Worm (Caenorhabditis elegans) whole organism, L4 larva: ENCODE measurements around the gene nlp-33.

Source experiments
- F26F4.8 ChIP-seq: fragments of 200-800 bp; sonication (Bioruptor generic); conservative IDR thresholded peaks from 2 replicates; pipeline ENCODE4 v1.3.6; 2022; ENCODE audit warnings: missing genetic modification characterization, missing compliant biosample characterization
- F44E2.7 ChIP-seq: fragments of 200-800 bp; sonication (Bioruptor generic); IDR thresholded peaks from 2 replicates; pipeline ENCODE4 v2.1.2; 2022; ENCODE audit warnings: missing genetic modification characterization, missing compliant biosample characterization
- F49E8.2 ChIP-seq: sonication (generic microtip); optimal IDR thresholded peaks from 2 replicates; lab custom pipeline; 2016; ENCODE audit warnings: missing compliant biosample characterization, mild to moderate bottlenecking, missing genetic modification characterization, borderline replicate concordance
- T20F7.1 ChIP-seq: fragments of 200-800 bp; sonication (Bioruptor generic); optimal IDR thresholded peaks from 2 replicates; lab custom pipeline; 2018; ENCODE audit warnings: mild to moderate bottlenecking, missing genetic modification characterization, missing compliant biosample characterization
- Y105C5A.15 ChIP-seq: fragments of 200-800 bp; sonication (Bioruptor generic); IDR thresholded peaks from 2 replicates; pipeline ENCODE4 v1.3.6; 2022; ENCODE audit warnings: missing genetic modification characterization, missing compliant biosample characterization
- Y5F2A.4 ChIP-seq: fragments of 200-800 bp; sonication (Bioruptor generic); optimal IDR thresholded peaks from 2 replicates; lab custom pipeline; 2018; ENCODE audit warnings: mild to moderate bottlenecking, missing genetic modification characterization, missing compliant biosample characterization
- ZK337.2 ChIP-seq: fragments of 200-800 bp; sonication (Bioruptor generic); IDR thresholded peaks from 2 replicates; pipeline ENCODE4 v1.3.6; 2022; ENCODE audit warnings: missing genetic modification reagents, missing genetic modification characterization, missing compliant biosample characterization
- ama-1 ChIP-seq: fragments of 150-350 bp; optimal IDR thresholded peaks from 2 replicates; lab custom pipeline; 2014; ENCODE audit warnings: inconsistent platforms, mixed read lengths
- attf-4 ChIP-seq: sonication (generic microtip); optimal IDR thresholded peaks from 3 replicates; lab custom pipeline; 2017; ENCODE audit warnings: missing biosample characterization, missing genetic modification characterization
- ceh-44 ChIP-seq: fragments of 200-800 bp; sonication (Bioruptor generic); IDR thresholded peaks from 2 replicates; pipeline ENCODE4 v1.3.6; 2022; ENCODE audit warnings: missing genetic modification reagents, missing genetic modification characterization, missing compliant biosample characterization
- ceh-82 ChIP-seq: sonication (generic microtip); optimal IDR thresholded peaks from 2 replicates; lab custom pipeline; 2017; ENCODE audit warnings: missing biosample characterization, missing genetic modification characterization
- ces-1 ChIP-seq: fragments of 150-350 bp; sonication (generic microtip); optimal IDR thresholded peaks from 4 replicates; lab custom pipeline; 2014; ENCODE audit warnings: missing biosample characterization, missing genetic modification reagents, missing genetic modification characterization
- cey-2 ChIP-seq: sonication (generic microtip); optimal IDR thresholded peaks from 3 replicates; lab custom pipeline; 2017; ENCODE audit warnings: missing genetic modification characterization, mild to moderate bottlenecking, missing compliant biosample characterization, antibody characterized with exemption, borderline replicate concordance; ENCODE audit not compliant: insufficient read depth
- ctbp-1 ChIP-seq: fragments of 200-800 bp; sonication (Bioruptor generic); IDR thresholded peaks from 2 replicates; pipeline ENCODE4 v1.3.6; 2022; ENCODE audit warnings: missing genetic modification reagents, missing genetic modification characterization, missing compliant biosample characterization
- daf-8 ChIP-seq: fragments of 200-800 bp; sonication (Bioruptor generic); IDR thresholded peaks from 2 replicates; pipeline ENCODE4 v1.3.6; 2022; ENCODE audit warnings: missing genetic modification characterization, missing compliant biosample characterization
- dpl-1 ChIP-seq: fragments of 150-350 bp; optimal IDR thresholded peaks from 2 replicates; lab custom pipeline; 2014; ENCODE audit warnings: missing biosample characterization, missing genetic modification reagents, missing genetic modification characterization
- fos-1 ChIP-seq: fragments of 150-350 bp; optimal IDR thresholded peaks from 2 replicates; lab custom pipeline; 2014; ENCODE audit warnings: missing biosample characterization, missing genetic modification characterization
- hlh-30 ChIP-seq: sonication (generic microtip); optimal IDR thresholded peaks from 2 replicates; lab custom pipeline; 2017; ENCODE audit warnings: antibody characterized with exemption, mild to moderate bottlenecking, missing genetic modification characterization, missing compliant biosample characterization; ENCODE audit not compliant: insufficient read depth
- lin-1 ChIP-seq: fragments of 200-800 bp; sonication (Bioruptor generic); IDR thresholded peaks from 2 replicates; pipeline ENCODE4 v1.3.6; 2022; ENCODE audit warnings: missing genetic modification reagents, missing genetic modification characterization, missing compliant biosample characterization
- lin-29 ChIP-seq: fragments of 200-800 bp; sonication (Bioruptor generic); IDR thresholded peaks from 2 replicates; pipeline ENCODE4 v1.3.6; 2022; ENCODE audit warnings: missing genetic modification reagents, missing genetic modification characterization, missing compliant biosample characterization
- lin-38 ChIP-seq: fragments of 200-800 bp; sonication (Bioruptor generic); IDR thresholded peaks from 2 replicates; pipeline ENCODE4 v1.3.6; 2022; ENCODE audit warnings: missing genetic modification reagents, missing genetic modification characterization, missing compliant biosample characterization
- lir-3 ChIP-seq: sonication (generic microtip); optimal IDR thresholded peaks from 2 replicates; lab custom pipeline; 2016; ENCODE audit warnings: mild to moderate bottlenecking, missing genetic modification characterization, missing compliant biosample characterization
- lsy-2 ChIP-seq, 2 experiments: fragments of 150-350 bp in 1 of 2; sonication (generic microtip) in 1 of 2; optimal IDR thresholded peaks; 2 replicates each; lab custom pipeline; 2014 to 2017; ENCODE audit warnings: missing biosample characterization in 2 of 2, missing genetic modification characterization in 2 of 2
- mdl-1 ChIP-seq, 2 experiments: fragments of 150-350 bp in 1 of 2; sonication (generic microtip) in 1 of 2; optimal IDR thresholded peaks; 2 replicates each; lab custom pipeline; 2014 to 2017; ENCODE audit warnings: missing biosample characterization in 2 of 2, missing genetic modification characterization in 2 of 2
- mxl-2 ChIP-seq: fragments of 200-800 bp; sonication (Bioruptor generic); conservative IDR thresholded peaks from 2 replicates; pipeline ENCODE4 v1.3.6; 2022; ENCODE audit warnings: missing genetic modification reagents, missing genetic modification characterization, missing compliant biosample characterization
- nhr-102 ChIP-seq: sonication (generic microtip); optimal IDR thresholded peaks from 2 replicates; lab custom pipeline; 2016; ENCODE audit warnings: mild to moderate bottlenecking, missing genetic modification characterization, moderate library complexity, missing compliant biosample characterization
- nhr-11 ChIP-seq: fragments of 150-350 bp; optimal IDR thresholded peaks from 2 replicates; lab custom pipeline; 2014; ENCODE audit warnings: missing biosample characterization, missing genetic modification characterization
- nhr-111 ChIP-seq: fragments of 200-800 bp; sonication (Bioruptor generic); optimal IDR thresholded peaks from 2 replicates; lab custom pipeline; 2018; ENCODE audit warnings: mild to moderate bottlenecking, missing genetic modification characterization, missing compliant biosample characterization
- nhr-237 ChIP-seq: sonication (generic microtip); optimal IDR thresholded peaks from 2 replicates; lab custom pipeline; 2017; ENCODE audit warnings: missing biosample characterization, missing genetic modification characterization
- nhr-6 ChIP-seq: fragments of 150-350 bp; optimal IDR thresholded peaks from 2 replicates; lab custom pipeline; 2014; ENCODE audit warnings: missing biosample characterization, missing genetic modification characterization
- nhr-76 ChIP-seq: fragments of 150-350 bp; optimal IDR thresholded peaks from 2 replicates; lab custom pipeline; 2014; ENCODE audit warnings: missing biosample characterization, missing genetic modification characterization
- pha-4 ChIP-seq, 2 experiments: fragments of 150-350 bp in 1 of 2; fragments of 200-800 bp in 1 of 2; sonication (Bioruptor generic) in 1 of 2; IDR thresholded peaks in 1 of 2; optimal IDR thresholded peaks in 1 of 2; 2 replicates each; pipeline versions ENCODE4 v1.3.6 to Lab custom; 2014 to 2022; ENCODE audit warnings: missing genetic modification characterization in 2 of 2, missing genetic modification reagents in 2 of 2, missing biosample characterization in 1 of 2, missing compliant biosample characterization in 1 of 2
- sdz-12 ChIP-seq: fragments of 200-800 bp; sonication (Bioruptor generic); optimal IDR thresholded peaks from 2 replicates; lab custom pipeline; 2018; ENCODE audit warnings: mild to moderate bottlenecking, missing genetic modification characterization, missing compliant biosample characterization
- snpc-4 ChIP-seq: fragments of 150-350 bp; optimal IDR thresholded peaks from 2 replicates; lab custom pipeline; 2014; ENCODE audit warnings: missing biosample characterization, missing genetic modification characterization
- spr-3 ChIP-seq: fragments of 200-800 bp; sonication (Bioruptor generic); optimal IDR thresholded peaks from 2 replicates; lab custom pipeline; 2018; ENCODE audit warnings: mild to moderate bottlenecking, missing genetic modification characterization, missing compliant biosample characterization
- tra-1 ChIP-seq: fragments of 200-800 bp; sonication (Bioruptor generic); IDR thresholded peaks from 2 replicates; pipeline ENCODE4 v1.3.6; 2022; ENCODE audit warnings: missing genetic modification reagents, missing genetic modification characterization, missing compliant biosample characterization
- unc-62 ChIP-seq, 3 experiments: fragments of 150-350 bp in 1 of 3; sonication (generic microtip); optimal IDR thresholded peaks in 2 of 3; peaks in 1 of 3; 1 replicate in 1 of 3; 2 replicates in 2 of 3; lab custom pipeline; 2014 to 2017; ENCODE audit warnings: missing biosample characterization in 3 of 3, missing genetic modification characterization in 3 of 3, missing genetic modification reagents in 3 of 3, missing genotype in 1 of 3
- zfp-2 ChIP-seq: sonication (generic microtip); optimal IDR thresholded peaks from 2 replicates; lab custom pipeline; 2016; ENCODE audit warnings: mild to moderate bottlenecking, missing genetic modification characterization, missing compliant biosample characterization
- zfp-3 ChIP-seq: fragments of 200-800 bp; sonication (Bioruptor generic); conservative IDR thresholded peaks from 2 replicates; pipeline ENCODE4 v1.3.6; 2022; ENCODE audit warnings: missing genetic modification reagents, missing genetic modification characterization, missing compliant biosample characterization
- ztf-11 ChIP-seq: fragments of 150-350 bp; optimal IDR thresholded peaks from 2 replicates; lab custom pipeline; 2014; ENCODE audit warnings: missing biosample characterization, missing genetic modification characterization

The nlp-33 gene

ce11 chrV:11123817-11124337 lies 23.3 kb upstream of the nlp-33 start, which contains the start of the genes atp-5 and lmtr-3 (continued):
- TF ChIP-seq unc-62 (GFP tag; optimal IDR thresholded peaks at IDR 0.05 in 1 of 2; lab: Kevin White, UChicago) = no peak
- TF ChIP-seq unc-62 (tag; optimal IDR thresholded peaks at IDR 0.05; lab: Kevin White, UChicago) = no peak
- peak in 1 of 2 experiments; percentile 67 for TF ChIP-seq lsy-2 (tag; optimal IDR thresholded peaks at IDR 0.05; lab: Kevin White, UChicago)
- no peak for TF ChIP-seq daf-8 (GFP tag; lab: Robert Waterston, UW)
- 0 out of 2 replicates have a peak, but pooled peaks have one; percentile 12 for TF ChIP-seq zfp-3
- TF ChIP-seq nhr-237 = no peak
- TF ChIP-seq fos-1 (tag; lab: Kevin White, UChicago) = no peak
- TF ChIP-seq F44E2.7 (GFP tag; lab: Robert Waterston, UW) = no peak
- TF ChIP-seq Y5F2A.4 (GFP tag; lab: Kevin White, UChicago) = no peak
- TF ChIP-seq lin-1 (GFP tag; lab: Robert Waterston, UW) = no peak
- TF ChIP-seq mxl-2 (GFP tag; lab: Robert Waterston, UW) = no peak
- no peak for TF ChIP-seq sdz-12 (GFP tag; lab: Kevin White, UChicago)
- TF ChIP-seq ztf-11 = no peak
- TF ChIP-seq cey-2 = no peak
- TF ChIP-seq zfp-2 = no peak
- no peak for TF ChIP-seq spr-3 (GFP tag; lab: Kevin White, UChicago)
- no peak for TF ChIP-seq lir-3
- peak; percentile 85 for TF ChIP-seq ceh-44 (GFP tag; lab: Robert Waterston, UW)
- no peak for TF ChIP-seq F26F4.8
- TF ChIP-seq pha-4 (GFP tag; IDR thresholded peaks at IDR 0.05; lab: Robert Waterston, UW) = 0 out of 2 replicates have a peak, but pooled peaks have one; percentile 14
- TF ChIP-seq pha-4 (tag; optimal IDR thresholded peaks at IDR 0.05; lab: Kevin White, UChicago) = no peak
- TF ChIP-seq nhr-111 (GFP tag; lab: Kevin White, UChicago) = no peak
- no peak for TF ChIP-seq snpc-4
- TF ChIP-seq lin-38 (GFP tag; lab: Robert Waterston, UW) = peak; percentile 76
- no peak for TF ChIP-seq ama-1 (lab: Kevin White, UChicago)

ce11 chrV:11124922-11125321 lies 22.2 kb upstream of the nlp-33 start, which contains the start of gene C06H2.2:
TSS of gene C06H2.2 (plus strand) at chrV:11125222.
- TF ChIP-seq T20F7.1 (GFP tag; lab: Kevin White, UChicago) (peak; percentile 48), nhr-76 (tag; lab: Kevin White, UChicago) (no peak)

- no peak for TF ChIP-seq ZK337.2 (GFP tag; lab: Robert Waterston, UW)
- no peak for TF ChIP-seq Y105C5A.15
- no peak for TF ChIP-seq nhr-102 (tag; lab: Kevin White, UChicago)
- TF ChIP-seq tra-1 (GFP tag; lab: Robert Waterston, UW) = no peak
- no peak for TF ChIP-seq F49E8.2 (tag; lab: Kevin White, UChicago)
- TF ChIP-seq ctbp-1 (GFP tag; lab: Robert Waterston, UW) = no peak
- TF ChIP-seq lir-3 = no peak
- TF ChIP-seq ceh-82 (tag; lab: Kevin White, UChicago) = no peak
- TF ChIP-seq dpl-1 (GFP tag; lab: Kevin White, UChicago) = no peak
- no peak for TF ChIP-seq mdl-1 (tag; optimal IDR thresholded peaks at IDR 0.05; lab: Kevin White, UChicago)
- TF ChIP-seq ztf-11 = no peak
- TF ChIP-seq nhr-6 = no peak
- no peak for TF ChIP-seq lsy-2 (tag; optimal IDR thresholded peaks at IDR 0.05; lab: Kevin White, UChicago)
- TF ChIP-seq hlh-30 (tag; lab: Kevin White, UChicago) = no peak
- no peak for TF ChIP-seq F26F4.8
- no peak for TF ChIP-seq ces-1
- TF ChIP-seq attf-4 (tag; lab: Kevin White, UChicago) = no peak
- TF ChIP-seq nhr-11 (tag; lab: Kevin White, UChicago) = no peak
- no peak for TF ChIP-seq lin-29 (GFP tag; lab: Robert Waterston, UW)
Observed at ce11 chrV:11127197-11127596, 19.9 kb upstream of the nlp-33 start, which contains the start of gene jmjd-5. TSS of gene jmjd-5 (plus strand) at chrV:11127497.
